Worm (Caenorhabditis elegans) whole organism, dauer: ENCODE data around the gene gpb-1.

ENCODE experiments used
- unc-62 ChIP-seq: sonication (generic microtip); optimal IDR thresholded peaks from 2 replicates; lab custom pipeline; 2017; ENCODE audit warnings: missing biosample characterization, missing genetic modification reagents, missing genetic modification characterization

gpb-1 gene

DNA sequence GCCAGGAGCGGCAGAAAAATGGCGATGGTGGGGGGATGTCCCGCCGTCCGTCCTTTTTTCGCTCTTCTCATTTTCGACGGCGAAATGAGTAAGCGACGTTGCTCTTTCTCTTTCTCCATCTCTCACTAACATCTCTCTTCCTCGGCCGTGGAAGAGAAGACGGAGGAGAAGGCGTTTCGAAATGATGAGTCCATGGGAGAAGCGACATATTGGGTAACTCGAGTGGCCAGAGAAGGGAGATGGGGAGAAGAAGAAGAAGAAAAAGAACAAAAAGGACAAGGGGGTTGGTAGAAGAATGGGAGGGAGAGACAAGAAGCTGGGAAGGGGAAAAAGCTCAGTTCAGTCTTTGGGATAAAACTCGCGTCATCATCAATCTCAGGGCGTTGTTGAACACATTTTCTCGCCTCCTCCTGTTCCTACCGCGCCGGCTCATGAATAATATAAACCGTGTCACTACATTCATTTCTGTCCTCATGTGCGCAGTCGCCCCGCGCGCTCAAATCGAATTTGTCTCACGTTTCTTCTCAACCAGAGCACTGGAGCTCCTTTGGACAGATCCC, 3.3 kb upstream of the gpb-1 start:
- TF ChIP-seq unc-62 (GFP tag; lab: Kevin White, UChicago), result no peak

DNA sequence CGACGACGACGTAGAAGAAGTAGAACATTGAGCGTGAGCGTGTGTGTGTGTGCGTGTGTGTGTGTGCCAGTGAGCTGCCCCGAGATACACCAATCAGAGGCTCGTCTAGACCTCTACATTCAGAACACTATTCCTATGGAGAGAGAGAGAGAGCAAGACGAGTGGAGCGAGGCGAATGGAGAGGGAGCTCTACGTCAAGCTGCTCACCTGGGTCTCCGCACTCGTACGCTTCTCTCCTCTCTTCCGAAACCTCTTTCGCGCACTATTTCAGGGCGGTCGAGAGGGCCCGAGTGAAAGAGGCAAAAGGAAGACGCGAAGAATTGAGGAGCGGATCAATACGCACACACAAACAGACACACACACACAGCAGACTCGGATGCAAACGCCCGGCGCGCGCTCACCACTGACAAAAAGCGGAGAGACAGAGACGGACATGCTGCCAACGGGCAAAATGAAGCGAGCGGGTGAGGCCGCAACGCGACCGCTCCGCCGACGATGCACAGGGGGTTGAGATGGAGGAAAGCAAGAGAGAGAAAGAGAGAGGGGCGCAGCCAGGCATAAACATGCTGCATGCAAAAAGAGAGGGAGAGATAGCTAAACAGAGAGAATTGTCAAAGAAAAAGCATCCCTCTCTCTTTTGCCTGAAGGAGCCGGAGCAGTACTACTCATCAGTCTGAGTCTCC, 1.2 kb upstream of the gpb-1 start:
- TF ChIP-seq unc-62 (GFP tag; lab: Kevin White, UChicago), result no peak

DNA sequence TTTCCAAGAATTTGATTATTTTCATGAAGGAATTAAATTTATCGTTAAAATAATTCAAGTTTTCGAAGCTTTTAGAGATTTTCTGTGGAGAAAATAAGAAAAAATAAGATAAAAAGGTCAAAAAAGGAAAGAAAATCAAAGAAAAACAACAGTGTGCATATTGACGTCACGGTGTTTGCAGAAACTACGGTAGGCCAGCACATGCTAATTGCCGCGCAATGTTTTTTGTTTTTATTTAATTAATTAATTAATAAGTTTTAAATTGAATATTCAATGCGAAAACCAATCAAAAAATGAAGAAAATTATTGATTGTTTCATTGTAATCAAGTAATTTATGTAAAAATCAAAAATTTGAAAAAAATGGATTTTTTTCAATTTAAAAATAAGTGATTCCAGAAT, 522 bp downstream of the gpb-1 start:
- no peak for TF ChIP-seq unc-62 (GFP tag; lab: Kevin White, UChicago)

DNA sequence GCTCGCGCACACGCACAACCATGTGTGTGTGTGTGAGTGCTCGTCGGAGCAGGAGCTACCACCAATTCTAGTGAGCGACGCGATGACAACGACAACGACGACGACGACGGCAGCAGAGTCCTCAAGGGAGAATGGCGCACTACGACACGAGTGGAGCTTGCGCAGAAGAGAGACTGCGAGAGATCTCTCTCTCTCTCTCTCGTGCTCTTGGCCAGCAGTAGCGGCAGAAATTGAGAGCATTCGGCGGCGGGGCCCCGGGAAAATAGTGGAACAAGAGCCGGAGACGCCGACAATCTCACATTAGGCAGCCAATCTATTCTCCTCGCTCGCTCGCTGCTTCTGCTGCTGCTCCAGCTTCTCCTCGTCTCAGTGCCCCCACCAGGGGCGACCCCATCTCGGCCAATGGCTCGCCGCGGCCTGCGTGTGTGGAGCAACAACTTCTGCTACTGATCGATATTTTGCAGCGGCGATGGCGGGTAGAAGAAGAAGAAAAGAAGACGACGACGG, 1.6 kb downstream of the gpb-1 start:
- no peak for TF ChIP-seq unc-62 (GFP tag; lab: Kevin White, UChicago)

DNA sequence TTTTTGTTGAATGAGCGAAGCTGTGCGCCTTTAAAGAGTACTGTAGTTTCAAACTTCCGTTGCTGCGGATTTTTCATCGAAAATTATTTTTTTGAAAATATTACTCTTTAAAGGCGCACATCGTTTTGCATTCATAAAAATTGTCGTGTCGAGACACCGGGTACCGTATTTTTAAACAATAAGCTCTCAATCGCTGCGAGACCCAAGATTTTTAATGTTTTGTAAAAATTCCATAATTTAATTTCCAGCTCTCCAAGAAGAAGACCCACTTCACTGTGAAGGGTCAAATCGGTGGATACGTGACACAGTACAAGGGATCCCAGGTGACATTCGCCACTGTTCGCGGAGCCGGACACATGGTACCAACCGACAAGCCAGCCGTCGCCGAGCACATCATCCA, 6.1 kb downstream of the gpb-1 start:
- no peak for TF ChIP-seq unc-62 (GFP tag; lab: Kevin White, UChicago)

DNA sequence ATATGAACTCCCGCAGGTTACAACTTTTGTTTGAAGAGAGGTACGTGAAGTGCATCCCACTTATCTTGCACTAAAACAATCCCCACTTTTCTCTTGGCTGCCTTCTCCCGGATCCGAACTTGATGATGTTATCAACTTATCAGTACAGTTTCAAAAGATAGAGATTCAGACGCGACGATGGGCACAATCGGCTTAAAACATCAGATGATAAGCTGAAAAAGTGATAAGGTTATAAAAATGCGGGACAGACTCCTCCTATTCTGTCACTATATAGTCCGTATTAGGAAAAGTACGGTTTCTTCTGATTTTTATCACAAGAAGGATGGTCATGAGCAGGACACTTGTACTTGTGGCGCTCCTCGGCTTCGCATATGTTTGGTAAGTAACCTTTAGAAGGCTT, 9.2 kb downstream of the gpb-1 start, which contains the start of gene ctsa-1.2:
ctsa-1.2 (plus strand) TSS at position 160 of the 400 bp plus-strand sequence.
- TF ChIP-seq unc-62 (GFP tag; lab: Kevin White, UChicago), result no peak

DNA sequence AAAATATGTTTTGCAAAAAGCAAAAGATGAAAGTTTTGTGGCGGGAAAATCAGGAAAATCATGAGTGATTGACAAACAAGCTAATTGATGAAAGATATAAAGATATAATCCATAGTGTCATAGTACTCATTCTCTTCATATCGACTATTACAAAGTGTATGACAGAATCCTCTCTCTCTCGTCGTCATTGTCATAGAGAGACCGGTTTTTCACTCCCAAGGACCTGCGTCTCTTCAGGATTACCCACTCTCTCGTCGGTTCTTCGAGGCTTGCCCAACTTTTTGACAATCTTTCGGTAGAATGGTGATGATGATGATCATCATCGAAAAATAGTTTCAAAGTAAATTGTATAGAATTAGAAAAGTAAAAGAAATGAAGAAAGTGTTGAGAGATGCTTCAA, 11.1 kb downstream of the gpb-1 start:
- no peak for TF ChIP-seq unc-62 (GFP tag; lab: Kevin White, UChicago)

DNA sequence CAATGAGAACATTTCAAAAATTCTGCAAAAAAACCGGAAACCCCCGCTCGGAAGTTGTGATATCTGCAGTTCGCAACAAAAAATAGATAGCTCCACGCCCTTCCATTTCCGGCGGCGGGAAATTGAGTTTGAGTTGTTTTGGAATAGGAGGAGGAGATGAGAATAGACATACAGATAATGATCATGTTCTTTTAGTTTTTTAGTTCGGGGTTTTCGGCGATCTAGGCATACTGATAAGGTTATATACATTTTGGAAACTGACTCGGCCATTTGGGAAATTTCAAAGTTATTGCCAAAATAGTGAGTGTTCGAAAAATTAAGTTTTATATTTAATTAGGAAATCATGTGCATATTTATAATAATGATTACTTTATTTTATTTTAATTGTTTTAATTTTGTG, 14.6 kb downstream of the gpb-1 start:
- TF ChIP-seq unc-62 (GFP tag; lab: Kevin White, UChicago), result no peak

DNA sequence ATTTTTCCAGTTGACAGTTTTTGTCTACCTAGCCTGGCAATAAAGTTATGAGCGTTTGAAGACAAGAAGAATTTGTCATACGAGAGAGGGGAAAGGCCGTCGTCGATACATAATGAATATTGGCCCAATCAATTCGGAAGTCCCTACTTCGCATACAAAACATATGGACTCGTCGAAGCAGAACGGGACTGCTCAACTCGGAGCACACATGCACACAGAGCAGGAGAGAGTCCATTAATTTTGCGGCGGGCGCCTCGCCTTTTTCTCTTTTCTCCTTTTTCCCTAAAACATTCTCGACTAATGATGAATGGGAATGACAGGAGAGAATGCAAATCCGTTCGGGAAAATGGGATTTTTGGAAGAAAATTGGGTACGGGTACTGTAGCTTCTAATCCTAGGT, 15.9 kb downstream of the gpb-1 start, which contains the start of gene F13D12.8:
F13D12.8 (minus strand) TSS at position 82 of the 400 bp plus-strand sequence.
- no peak for TF ChIP-seq unc-62 (GFP tag; lab: Kevin White, UChicago)

DNA sequence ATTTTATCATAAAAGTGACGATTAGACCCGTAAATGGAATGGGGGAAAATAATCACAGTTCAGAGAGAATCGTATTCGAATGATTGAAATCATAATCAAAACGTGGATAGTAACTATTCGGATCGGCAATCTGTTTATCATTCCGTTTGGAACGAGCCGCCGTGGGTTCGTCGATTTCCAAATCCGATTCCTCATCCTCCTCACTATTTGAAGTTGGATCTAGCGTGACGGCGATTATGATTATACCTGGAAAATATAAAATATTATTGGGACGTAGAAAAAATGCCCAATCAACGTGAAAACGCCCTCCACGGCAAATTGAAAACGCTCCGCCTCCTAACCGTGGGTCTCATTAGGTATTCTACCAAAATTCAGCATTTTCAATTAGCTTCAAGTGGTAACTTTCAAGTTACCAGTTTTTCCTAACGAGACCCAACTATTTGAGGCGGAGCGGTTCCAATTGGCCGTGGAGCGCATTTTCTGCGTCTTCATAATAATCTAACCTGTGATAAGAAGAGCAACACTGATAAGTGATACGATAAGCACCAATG, 17.2 kb downstream of the gpb-1 start:
- TF ChIP-seq unc-62 (GFP tag; lab: Kevin White, UChicago), result no peak

DNA sequence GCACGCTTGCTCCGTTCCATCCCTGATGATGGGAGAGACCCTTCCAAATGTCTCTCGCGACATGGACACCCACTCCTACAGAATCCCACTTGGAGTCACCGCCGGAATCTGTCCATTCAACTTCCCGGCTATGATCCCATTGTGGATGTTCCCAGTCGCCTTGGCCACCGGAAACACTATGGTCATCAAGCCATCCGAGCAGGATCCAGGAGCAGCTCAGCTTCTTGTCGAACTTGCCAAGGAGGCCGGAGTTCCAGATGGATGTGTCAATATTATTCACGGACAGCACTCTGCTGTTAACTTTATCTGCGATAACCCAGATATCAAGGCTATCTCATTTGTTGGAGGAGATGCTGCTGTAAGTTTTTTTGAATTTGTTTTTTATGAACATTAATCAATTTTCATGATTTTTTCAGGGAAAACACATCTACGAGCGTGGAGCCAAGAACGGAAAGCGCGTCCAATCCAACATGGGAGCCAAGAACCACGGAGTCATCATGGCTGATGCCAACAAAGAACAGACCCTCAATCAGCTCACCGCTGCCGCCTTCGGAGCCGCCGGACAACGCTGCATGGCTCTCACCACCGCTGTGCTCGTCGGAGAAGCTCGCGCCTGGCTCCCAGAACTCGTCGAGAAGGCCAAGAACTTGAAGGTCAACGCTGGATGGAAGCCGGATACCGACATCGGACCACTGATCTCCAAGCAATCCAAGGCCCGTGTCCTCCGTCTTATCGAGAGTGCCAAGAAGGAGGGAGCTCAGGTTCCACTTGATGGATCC, 18.5 kb downstream of the gpb-1 start:
- TF ChIP-seq unc-62 (GFP tag; lab: Kevin White, UChicago), result no peak

DNA sequence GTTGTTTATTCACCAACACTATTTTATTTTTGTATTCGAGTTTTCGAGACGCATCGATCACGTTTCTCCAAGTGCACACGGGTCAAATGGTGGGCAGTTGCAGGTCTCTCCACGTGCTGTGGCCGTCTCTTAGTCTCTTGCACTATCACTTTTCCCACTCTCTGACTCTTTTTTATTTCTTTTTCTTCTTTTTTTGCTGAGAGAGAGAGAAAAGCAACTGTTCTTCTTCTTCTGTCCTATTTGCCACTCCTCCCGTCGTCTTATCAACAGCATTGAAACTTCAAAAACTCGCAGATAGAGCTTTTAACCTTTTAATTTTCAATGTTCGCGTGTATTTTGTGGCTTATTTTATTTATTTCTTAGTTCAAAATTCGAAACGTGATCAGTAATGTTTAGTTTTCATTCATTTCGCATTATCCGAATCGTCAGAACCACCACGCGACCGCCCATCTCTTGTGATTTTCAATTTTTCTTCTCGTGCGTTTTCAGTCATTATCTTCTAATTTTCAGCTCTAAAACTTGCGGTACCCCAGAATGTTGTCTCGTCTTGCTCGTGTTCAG, 19.8 kb downstream of the gpb-1 start, which contains the start of gene alh-8:
alh-8 (plus strand) TSS at position 511 of the 561 bp plus-strand sequence.
- no peak for TF ChIP-seq unc-62 (GFP tag; lab: Kevin White, UChicago)

DNA sequence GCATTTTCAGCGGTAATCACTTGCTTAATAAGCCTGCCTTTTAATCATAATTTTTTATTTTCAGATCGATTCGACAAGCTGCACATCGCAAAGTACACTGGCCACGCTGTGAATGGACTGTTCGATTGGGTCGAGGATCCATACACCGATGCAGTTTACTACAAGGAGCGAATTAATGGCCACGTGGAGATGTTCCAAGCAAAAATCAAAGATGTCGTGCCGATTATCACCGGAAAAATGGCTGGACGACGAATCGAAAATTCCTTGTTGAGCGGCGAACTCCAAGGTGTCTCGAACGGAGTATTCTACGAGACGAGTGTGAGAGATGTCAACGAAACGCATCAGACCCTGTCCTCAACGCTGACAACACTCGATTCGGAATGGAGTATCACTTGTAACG, 21.0 kb downstream of the gpb-1 start:
- no peak for TF ChIP-seq unc-62 (GFP tag; lab: Kevin White, UChicago)

DNA sequence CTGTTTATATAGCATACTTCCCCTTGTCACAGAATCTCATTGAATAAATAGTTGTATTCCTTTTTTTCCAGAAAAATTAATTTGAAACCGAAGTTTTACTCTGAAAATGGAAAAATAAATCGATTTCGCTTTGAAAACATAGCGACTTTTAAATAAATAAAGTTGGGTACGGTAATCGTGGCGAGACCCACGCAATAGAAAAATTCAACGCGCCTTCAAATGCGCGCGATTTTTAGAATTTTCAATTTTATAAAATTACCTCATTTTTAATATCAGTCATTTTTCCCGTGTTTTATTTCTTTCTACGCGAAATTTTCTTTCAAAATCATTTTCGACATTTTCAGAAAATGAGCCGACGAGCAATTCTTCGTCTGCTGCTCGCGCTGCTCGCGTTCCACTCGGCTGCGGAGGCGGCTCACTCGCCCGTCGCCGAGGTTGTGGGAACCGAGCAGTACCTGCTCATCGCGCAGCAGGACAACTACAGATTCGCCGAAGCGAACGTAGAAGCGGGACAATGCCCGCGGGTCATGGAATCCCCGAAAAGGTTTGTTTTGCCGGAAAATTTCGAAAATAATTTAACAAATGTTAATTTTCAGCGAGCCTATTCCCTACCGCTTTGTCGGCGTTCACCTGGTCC, 21.8 kb downstream of the gpb-1 start, which contains the start of gene F13D12.5:
F13D12.5 (plus strand) TSS at position 345 of the 637 bp plus-strand sequence.
- TF ChIP-seq unc-62 (GFP tag; lab: Kevin White, UChicago), result no peak

DNA sequence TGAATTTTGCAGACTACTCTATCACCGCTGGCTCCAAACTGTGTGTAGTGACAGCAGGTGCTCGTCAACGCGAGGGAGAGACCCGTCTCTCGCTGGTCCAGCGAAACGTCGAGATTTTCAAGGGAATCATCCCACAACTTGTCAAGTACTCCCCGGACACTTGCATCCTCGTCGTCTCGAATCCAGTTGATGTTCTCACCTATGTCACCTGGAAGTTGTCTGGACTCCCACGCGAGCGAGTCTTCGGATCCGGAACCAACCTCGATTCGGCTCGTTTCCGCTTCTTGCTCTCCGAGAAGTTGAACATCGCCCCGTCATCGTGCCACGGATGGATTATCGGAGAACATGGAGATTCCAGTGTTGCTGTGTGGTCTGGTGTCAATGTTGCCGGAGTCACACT, 22.8 kb downstream of the gpb-1 start:
- no peak for TF ChIP-seq unc-62 (GFP tag; lab: Kevin White, UChicago)
